Fruit fly (Drosophila melanogaster): Measurements from ENCODE around the gene kibra.

The kibra gene

dm6 chr3R:14749077-14749798, 25.2 kb upstream of the kibra start:
- peak; percentile 72 for TF ChIP-seq h (GFP tag; optimal IDR thresholded peaks at IDR 0.05)
- TF ChIP-seq usp (GFP tag; optimal IDR thresholded peaks at IDR 0.05), result no peak
- no peak for TF ChIP-seq lola (GFP tag; optimal IDR thresholded peaks at IDR 0.05)
- TF ChIP-seq fru (GFP tag; optimal IDR thresholded peaks at IDR 0.05), result peak; percentile 59
- TF ChIP-seq Vsx2 (GFP tag; optimal IDR thresholded peaks at IDR 0.05; ENCODE audit: partially characterized antibody), result peak; percentile 87
- TF ChIP-seq HLH106 (tag; optimal IDR thresholded peaks at IDR 0.05), result peak; percentile 3
- peak; percentile 56 for TF ChIP-seq CG9705 (GFP tag; optimal IDR thresholded peaks at IDR 0.05)
- TF ChIP-seq dl (GFP tag; optimal IDR thresholded peaks at IDR 0.05; ENCODE audit: insufficient read depth in 1 of 2, partially characterized antibody in 2 of 2), result peak; percentile 93 to 94
- TF ChIP-seq OdsH (GFP tag; optimal IDR thresholded peaks at IDR 0.05), result peak; percentile 58
- TF ChIP-seq Hnf4 (GFP tag; optimal IDR thresholded peaks at IDR 0.05), result peak; percentile 63
- TF ChIP-seq GATAd (GFP tag; optimal IDR thresholded peaks at IDR 0.05), result no peak
- TF ChIP-seq N (GFP tag; optimal IDR thresholded peaks at IDR 0.05), result no peak
- peak; percentile 73 for TF ChIP-seq Jra (GFP tag; optimal IDR thresholded peaks at IDR 0.05)
- no peak for TF ChIP-seq woc (GFP tag; optimal IDR thresholded peaks at IDR 0.05)
- TF ChIP-seq Dfd (GFP tag; optimal IDR thresholded peaks at IDR 0.05), result no peak
- TF ChIP-seq CrebA (GFP tag; optimal IDR thresholded peaks at IDR 0.05; ENCODE audit: borderline replicate concordance), result peak; percentile 43
- TF ChIP-seq sv (GFP tag; optimal IDR thresholded peaks at IDR 0.05), result peak; percentile 26
- TF ChIP-seq Sp1 (GFP tag; optimal IDR thresholded peaks at IDR 0.05), result peak; percentile 69
- no peak for TF ChIP-seq jim (GFP tag; optimal IDR thresholded peaks at IDR 0.05)
- peak in 1 of 2 experiments; percentile 42 for TF ChIP-seq foxo (GFP tag; optimal IDR thresholded peaks at IDR 0.05)
- TF ChIP-seq Myc (optimal IDR thresholded peaks at IDR 0.05), result no peak
- TF ChIP-seq Rel (GFP tag; optimal IDR thresholded peaks at IDR 0.05), result no peak
- peak; percentile 31 for TF ChIP-seq Rel (tag; optimal IDR thresholded peaks at IDR 0.05)
- peak; percentile 65 for TF ChIP-seq br (GFP tag; optimal IDR thresholded peaks at IDR 0.05)
- TF ChIP-seq Mio (GFP tag; optimal IDR thresholded peaks at IDR 0.05), result no peak
- TF ChIP-seq sage (GFP tag; optimal IDR thresholded peaks at IDR 0.05), result peak; percentile 2
- peak; percentile 23 for TF ChIP-seq ey (GFP tag; optimal IDR thresholded peaks at IDR 0.05)
- TF ChIP-seq dmrt93B (GFP tag; optimal IDR thresholded peaks at IDR 0.05), result no peak
- no peak for TF ChIP-seq pan (optimal IDR thresholded peaks at IDR 0.05)
- no peak for TF ChIP-seq dsf (GFP tag; optimal IDR thresholded peaks at IDR 0.05; ENCODE audit: borderline replicate concordance)
- no peak for TF ChIP-seq Hr78 (GFP tag; optimal IDR thresholded peaks at IDR 0.05)
- TF ChIP-seq brk (GFP tag; optimal IDR thresholded peaks at IDR 0.05), result peak; percentile 33
- TF ChIP-seq CG32264 (GFP tag; optimal IDR thresholded peaks at IDR 0.05), result no peak
- peak; percentile 58 for TF ChIP-seq rgr (GFP tag; optimal IDR thresholded peaks at IDR 0.05)
- TF ChIP-seq Dif (GFP tag; optimal IDR thresholded peaks at IDR 0.05; ENCODE audit: partially characterized antibody), result peak; percentile 94
- peak; percentile 12 for TF ChIP-seq Hr83 (GFP tag; optimal IDR thresholded peaks at IDR 0.05; ENCODE audit: poor library complexity, severe bottlenecking)
- TF ChIP-seq psq (GFP tag; optimal IDR thresholded peaks at IDR 0.05), result peak; percentile 44
- TF ChIP-seq Abd-B (GFP tag; optimal IDR thresholded peaks at IDR 0.05), result no peak
- TF ChIP-seq tai (GFP tag; optimal IDR thresholded peaks at IDR 0.05), result peak; percentile 29

- TF ChIP-seq h (GFP tag; optimal IDR thresholded peaks at IDR 0.05), result no peak
- TF ChIP-seq dl (GFP tag; optimal IDR thresholded peaks at IDR 0.05; ENCODE audit: insufficient read depth in 1 of 2, partially characterized antibody in 2 of 2), result peak in 1 of 2 experiments; percentile 5
Observed at dm6 chr3R:14748323-14749076, 24.4 kb upstream of the kibra start.
